Fruit fly (Drosophila melanogaster) whole organism: ENCODE data around the gene Sas-6.

Source experiments
- EcR ChIP-seq, 2 experiments: fragments of >200 bp; optimal IDR thresholded peaks; 2 replicates each; lab custom pipeline; 2017; ENCODE audit warnings: missing biosample characterization in 2 of 2, missing genetic modification characterization in 2 of 2, missing genetic modification reagents in 2 of 2
- pan ChIP-seq: fragments of >200 bp; optimal IDR thresholded peaks from 2 replicates; lab custom pipeline; 2017
- psq ChIP-seq: fragments of >200 bp; optimal IDR thresholded peaks from 2 replicates; lab custom pipeline; 2017
- usp ChIP-seq: fragments of >200 bp; optimal IDR thresholded peaks from 2 replicates; lab custom pipeline; 2017; ENCODE audit warnings: missing biosample characterization, missing genetic modification characterization, mixed read lengths

DNA sequence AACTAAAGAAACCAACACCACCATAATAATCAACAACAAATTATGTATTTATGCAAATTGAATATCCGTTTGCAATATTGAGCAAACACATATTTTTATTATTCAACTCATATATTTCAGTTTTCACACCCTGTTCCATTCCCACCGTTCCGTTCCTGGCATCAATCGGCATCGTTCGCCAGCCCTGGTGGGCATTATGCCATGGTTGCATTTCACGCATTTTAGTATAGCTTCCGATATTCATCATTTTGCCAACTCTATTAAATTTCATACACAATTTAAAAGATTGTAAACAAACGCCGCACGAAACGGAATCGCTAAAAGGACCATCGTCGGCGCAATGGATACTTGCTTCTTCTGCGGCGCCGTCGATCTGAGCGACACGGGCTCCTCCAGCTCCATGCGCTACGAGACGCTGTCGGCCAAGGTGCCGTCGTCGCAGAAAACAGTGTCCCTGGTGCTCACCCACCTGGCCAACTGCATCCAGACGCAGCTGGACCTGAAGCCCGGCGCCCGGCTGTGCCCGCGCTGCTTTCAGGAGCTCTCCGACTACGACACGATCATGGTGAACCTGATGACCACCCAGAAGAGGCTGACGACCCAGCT is 48.1 kb downstream of the Sas-6 start, which contains the start of gene Sry-delta:
- TF ChIP-seq usp, result no peak
- no peak for TF ChIP-seq EcR (GFP tag; optimal IDR thresholded peaks at IDR 0.05; lab: Kevin White, UChicago)
- no peak for TF ChIP-seq pan (lab: Kevin White, UChicago)
- no peak for TF ChIP-seq psq (lab: Kevin White, UChicago)
